Fruit fly (Drosophila melanogaster): ENCODE data around the gene CG31528.

Gene CG31528

dm6 chr3R:4399810-4400496 lies 16.3 kb upstream of the CG31528 start (continued):
- no peak for TF ChIP-seq CG2202 (tag; optimal IDR thresholded peaks at IDR 0.05)
- no peak for TF ChIP-seq Usf (GFP tag; optimal IDR thresholded peaks at IDR 0.05)
- peak; percentile 40 for TF ChIP-seq dmrt11E (tag; optimal IDR thresholded peaks at IDR 0.05)
- TF ChIP-seq Chrac-16 (GFP tag; optimal IDR thresholded peaks at IDR 0.05), result no peak
- no peak for TF ChIP-seq ATbp (GFP tag; optimal IDR thresholded peaks at IDR 0.05)
- peak; percentile 60 for TF ChIP-seq Abd-B (GFP tag; optimal IDR thresholded peaks at IDR 0.05)
- TF ChIP-seq CG1529 (GFP tag; optimal IDR thresholded peaks at IDR 0.05), result no peak
- TF ChIP-seq lmd (GFP tag; IDR thresholded peaks at IDR 0.05), result peak; percentile 23; the same call in 1 of the 2 replicates
- no peak for TF ChIP-seq CG9876 (GFP tag; optimal IDR thresholded peaks at IDR 0.05)
- no peak for TF ChIP-seq pho (GFP tag; optimal IDR thresholded peaks at IDR 0.05)
- peak; percentile 87 for TF ChIP-seq row (GFP tag; IDR thresholded peaks at IDR 0.05)
- TF ChIP-seq CG10147 (GFP tag; optimal IDR thresholded peaks at IDR 0.05), result peak; percentile 20
- no peak for TF ChIP-seq hkb (optimal IDR thresholded peaks at IDR 0.05)
- TF ChIP-seq hkb (GFP tag; IDR thresholded peaks at IDR 0.05), result no peak
- no peak for TF ChIP-seq Bgb (GFP tag; IDR thresholded peaks at IDR 0.05; ENCODE audit: partially characterized antibody)
- no peak for TF ChIP-seq CG13296 (GFP tag; optimal IDR thresholded peaks at IDR 0.05)
- no peak for TF ChIP-seq MTF-1 (GFP tag; optimal IDR thresholded peaks at IDR 0.05; ENCODE audit: borderline replicate concordance)
- TF ChIP-seq gsb-n (tag; optimal IDR thresholded peaks at IDR 0.05), result no peak
- no peak for TF ChIP-seq eve (GFP tag; optimal IDR thresholded peaks at IDR 0.05)
- TF ChIP-seq ase (GFP tag; IDR thresholded peaks at IDR 0.05), result no peak
- no peak for TF ChIP-seq Pdp1 (GFP tag; optimal IDR thresholded peaks at IDR 0.05)
- no peak for TF ChIP-seq slp2 (GFP tag; optimal IDR thresholded peaks at IDR 0.05)
- TF ChIP-seq HLH54F (GFP tag; optimal IDR thresholded peaks at IDR 0.05), result no peak
- TF ChIP-seq bigmax (GFP tag; optimal IDR thresholded peaks at IDR 0.05), result no peak
- no peak for TF ChIP-seq CG8388 (GFP tag; optimal IDR thresholded peaks at IDR 0.05)
- TF ChIP-seq CG10959 (GFP tag; IDR thresholded peaks at IDR 0.05), result no peak
- no peak for TF ChIP-seq Asciz (GFP tag; optimal IDR thresholded peaks at IDR 0.05)
- TF ChIP-seq bab2 (GFP tag; optimal IDR thresholded peaks at IDR 0.05), result no peak
- TF ChIP-seq Ravus (GFP tag; IDR thresholded peaks at IDR 0.05), result no peak
- no peak for TF ChIP-seq CG12104 (GFP tag; optimal IDR thresholded peaks at IDR 0.05)
- TF ChIP-seq ttk (GFP tag; IDR thresholded peaks at IDR 0.05), result no peak
- no peak for TF ChIP-seq zen2 (GFP tag; IDR thresholded peaks at IDR 0.05; ENCODE audit: partially characterized antibody)
- peak; percentile 64 for TF ChIP-seq CG9932 (GFP tag; IDR thresholded peaks at IDR 0.05)
- TF ChIP-seq CG3995 (GFP tag; optimal IDR thresholded peaks at IDR 0.05), result peak; percentile 15
- TF ChIP-seq dmrt99B (tag; optimal IDR thresholded peaks at IDR 0.05), result peak; percentile 8
- TF ChIP-seq tgo (GFP tag; IDR thresholded peaks at IDR 0.05), result no peak
- no peak for TF ChIP-seq CG10565 (GFP tag; optimal IDR thresholded peaks at IDR 0.05)
- TF ChIP-seq bcd (GFP tag; optimal IDR thresholded peaks at IDR 0.05), result peak; percentile 3
- TF ChIP-seq sc (optimal IDR thresholded peaks at IDR 0.05), result no peak
- TF ChIP-seq sc (GFP tag; optimal IDR thresholded peaks at IDR 0.05), result no peak
- TF ChIP-seq Doc2 (GFP tag; IDR thresholded peaks at IDR 0.05), result no peak
- TF ChIP-seq Neu2 (GFP tag; optimal IDR thresholded peaks at IDR 0.05; ENCODE audit: borderline replicate concordance), result no peak
- peak; percentile 98 for TF ChIP-seq CG17802 (tag; optimal IDR thresholded peaks at IDR 0.05)
- TF ChIP-seq NC2β (GFP tag; optimal IDR thresholded peaks at IDR 0.05), result no peak
- no peak for TF ChIP-seq zf30C (GFP tag; optimal IDR thresholded peaks at IDR 0.05)
- no peak for TF ChIP-seq Vsx1 (GFP tag; optimal IDR thresholded peaks at IDR 0.05)
- TF ChIP-seq CG7745 (tag; optimal IDR thresholded peaks at IDR 0.05), result no peak
- TF ChIP-seq dpn (GFP tag; optimal IDR thresholded peaks at IDR 0.05), result no peak
- TF ChIP-seq CG6683 (GFP tag; optimal IDR thresholded peaks at IDR 0.05), result no peak
- TF ChIP-seq wek (GFP tag; optimal IDR thresholded peaks at IDR 0.05), result no peak
- TF ChIP-seq ERR (GFP tag; optimal IDR thresholded peaks at IDR 0.05), result no peak
